Fruit fly (Drosophila melanogaster): ENCODE results near the gene CG10514.

The CG10514 gene

dm6 chr3R:25258628-25259240 lies 20.9 kb downstream of the CG10514 start, which contains the start of gene CG11857 (continued):
- TF ChIP-seq Hr3 (GFP tag; optimal IDR thresholded peaks at IDR 0.05) (peak; percentile 99), CG10209 (GFP tag; optimal IDR thresholded peaks at IDR 0.05) (peak; percentile 97), salm (tag; optimal IDR thresholded peaks at IDR 0.05) (peak; percentile 88), dati (GFP tag; IDR thresholded peaks at IDR 0.05) (peak; percentile 95), ro (GFP tag; IDR thresholded peaks at IDR 0.05) (peak; percentile 98), Bdp1 (GFP tag; optimal IDR thresholded peaks at IDR 0.05) (peak; percentile 93), Opbp (GFP tag; IDR thresholded peaks at IDR 0.05; ENCODE audit: partially characterized antibody) (peak; percentile 99), Taf1 (GFP tag; IDR thresholded peaks at IDR 0.05) (peak; percentile 97), rib (GFP tag; IDR thresholded peaks at IDR 0.05) (peak; percentile 99), bcd (GFP tag; optimal IDR thresholded peaks at IDR 0.05) (peak; percentile 97), klu (GFP tag; IDR thresholded peaks at IDR 0.05) (peak; percentile 99), CG15514 (GFP tag; optimal IDR thresholded peaks at IDR 0.05) (peak; percentile 93), CG14441 (GFP tag; IDR thresholded peaks at IDR 0.05) (peak; percentile 99), PHDP (tag; optimal IDR thresholded peaks at IDR 0.05) (peak; percentile 97), Max (GFP tag; optimal IDR thresholded peaks at IDR 0.05) (peak; percentile 98), Hey (tag; optimal IDR thresholded peaks at IDR 0.05) (peak; percentile 87), lola (GFP tag; optimal IDR thresholded peaks at IDR 0.05) (peak in 1 of 3 experiments; percentile 97), CG3726 (GFP tag; IDR thresholded peaks at IDR 0.05) (peak; percentile 96), org-1 (GFP tag; optimal IDR thresholded peaks at IDR 0.05) (peak; percentile 93), Scr (GFP tag; IDR thresholded peaks at IDR 0.05; ENCODE audit: partially characterized antibody) (peak; percentile 100), CG3407 (GFP tag; optimal IDR thresholded peaks at IDR 0.05) (peak; percentile 94), nerfin-1 (tag; optimal IDR thresholded peaks at IDR 0.05) (peak; percentile 95), fd96Cb (tag; optimal IDR thresholded peaks at IDR 0.05) (peak; percentile 98), Fer2 (tag; optimal IDR thresholded peaks at IDR 0.05) (peak; percentile 97), so (GFP tag; IDR thresholded peaks at IDR 0.05) (peak; percentile 97), emc (GFP tag; optimal IDR thresholded peaks at IDR 0.05) (peak; percentile 94), CG31441 (GFP tag; IDR thresholded peaks at IDR 0.05) (peak; percentile 96), CG3281 (GFP tag; optimal IDR thresholded peaks at IDR 0.05) (peak; percentile 96), Ssrp (tag; optimal IDR thresholded peaks at IDR 0.05) (peak; percentile 99), btn (GFP tag; optimal IDR thresholded peaks at IDR 0.05) (peak; percentile 86), gt (GFP tag; IDR thresholded peaks at IDR 0.05) (peak; percentile 98), slou (GFP tag; optimal IDR thresholded peaks at IDR 0.05) (peak; percentile 98), CG1792 (GFP tag; optimal IDR thresholded peaks at IDR 0.05) (peak; percentile 95), Lhr (GFP tag; optimal IDR thresholded peaks at IDR 0.05) (peak; percentile 92), inv (GFP tag; IDR thresholded peaks at IDR 0.05; ENCODE audit: partially characterized antibody) (peak; percentile 100), CG6813 (GFP tag; optimal IDR thresholded peaks at IDR 0.05) (peak; percentile 87), Hr78 (GFP tag; optimal IDR thresholded peaks at IDR 0.05) (no peak), kah (GFP tag; optimal IDR thresholded peaks at IDR 0.05) (peak; percentile 84), Side (GFP tag; optimal IDR thresholded peaks at IDR 0.05) (peak; percentile 95), zfh1 (GFP tag; IDR thresholded peaks at IDR 0.05) (peak; percentile 99), MTF-1 (GFP tag; optimal IDR thresholded peaks at IDR 0.05; ENCODE audit: borderline replicate concordance) (peak; percentile 91), CG8944 (GFP tag; optimal IDR thresholded peaks at IDR 0.05) (peak; percentile 97), NK7.1 (GFP tag; optimal IDR thresholded peaks at IDR 0.05) (peak; percentile 93), CG4820 (GFP tag; optimal IDR thresholded peaks at IDR 0.05) (peak; percentile 97), CG7839 (tag; optimal IDR thresholded peaks at IDR 0.05) (peak; percentile 98), CG1832 (GFP tag; optimal IDR thresholded peaks at IDR 0.05) (no peak), hbn (GFP tag; IDR thresholded peaks at IDR 0.05; ENCODE audit: partially characterized antibody) (peak; percentile 100), CG10979 (tag; optimal IDR thresholded peaks at IDR 0.05) (peak; percentile 95), NfI (GFP tag; optimal IDR thresholded peaks at IDR 0.05) (peak; percentile 98)
